Worm (Caenorhabditis elegans): ENCODE data around the gene C05C10.5.

C05C10.5 gene

DNA sequence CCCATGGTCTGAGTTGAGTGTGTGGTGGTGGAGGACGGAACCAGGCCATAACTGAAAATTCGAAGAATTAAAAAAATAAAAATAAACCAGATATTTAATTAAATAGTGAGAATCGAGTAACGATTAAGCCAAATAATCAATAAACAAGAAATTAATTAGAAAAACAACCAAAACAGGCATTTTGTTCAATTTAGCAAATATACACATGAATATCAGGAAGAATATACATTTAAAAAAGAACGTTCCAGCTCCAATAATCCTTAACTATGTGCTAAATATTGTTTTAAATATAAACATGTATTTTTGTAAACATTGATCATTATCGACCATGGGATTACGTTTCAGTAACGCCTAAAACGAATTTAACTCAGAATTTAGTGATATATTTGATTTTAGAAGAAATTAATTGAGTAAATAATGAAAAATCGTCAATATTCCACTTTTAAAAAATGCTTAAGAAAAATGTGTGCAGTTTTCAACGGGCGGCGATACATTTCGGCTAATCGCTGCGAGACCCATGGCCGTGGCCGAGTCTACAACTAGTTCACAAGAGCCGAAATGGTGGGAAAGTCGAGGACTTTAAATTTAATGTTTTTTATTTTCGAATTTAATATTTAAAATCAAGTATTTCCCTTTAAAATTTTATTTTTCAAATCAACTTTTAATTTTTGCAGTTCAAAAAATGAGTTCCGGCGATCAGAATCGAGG, 29.3 kb downstream of the C05C10.5 start, which contains the start of the genes R53.4 and psf-1 (continued):
- no peak for TF ChIP-seq gei-17 (GFP tag; optimal IDR thresholded peaks at IDR 0.05)
- no peak for TF ChIP-seq B0035.1 (tag; optimal IDR thresholded peaks at IDR 0.05)
- no peak for TF ChIP-seq nhr-120 (GFP tag; IDR thresholded peaks at IDR 0.05)
- TF ChIP-seq hlh-26 (GFP tag; conservative IDR thresholded peaks at IDR 0.05) = no peak
- TF ChIP-seq somi-1 (GFP tag; optimal IDR thresholded peaks at IDR 0.05) = no peak
- TF ChIP-seq efl-1 (GFP tag; optimal IDR thresholded peaks at IDR 0.05) = peak; percentile 46
- TF ChIP-seq K12H6.12 (tag; optimal IDR thresholded peaks at IDR 0.05) = no peak
- peak; percentile 4 for TF ChIP-seq madf-10 (tag; optimal IDR thresholded peaks at IDR 0.05)
- TF ChIP-seq ccch-3 (GFP tag; optimal IDR thresholded peaks at IDR 0.05) = no peak
- no peak for TF ChIP-seq aptf-2 (GFP tag; conservative IDR thresholded peaks at IDR 0.05)
- TF ChIP-seq ama-1 (optimal IDR thresholded peaks at IDR 0.05) = no peak
- TF ChIP-seq ama-1 (GFP tag; optimal IDR thresholded peaks at IDR 0.05) = no peak
- peak; percentile 47; the same call in 1 of the 2 replicates for TF ChIP-seq let-526 (GFP tag; IDR thresholded peaks at IDR 0.05)
- no peak for TF ChIP-seq akir-1 (GFP tag; optimal IDR thresholded peaks at IDR 0.05)
- TF ChIP-seq aptf-3 (GFP tag; IDR thresholded peaks at IDR 0.05) = no peak
- TF ChIP-seq F55B11.4 (tag; optimal IDR thresholded peaks at IDR 0.05; ENCODE audit: borderline replicate concordance, insufficient read depth) = no peak
- TF ChIP-seq ztf-3 (GFP tag; optimal IDR thresholded peaks at IDR 0.05) = no peak
- peak; percentile 23; the same call in 1 of the 2 replicates for TF ChIP-seq mcd-1 (GFP tag; IDR thresholded peaks at IDR 0.05)
- TF ChIP-seq egl-44 (GFP tag; IDR thresholded peaks at IDR 0.05) = 0 out of 2 replicates have a peak, but pooled peaks have one; percentile 15
- no peak for TF ChIP-seq F49E8.2 (tag; optimal IDR thresholded peaks at IDR 0.05; ENCODE audit: insufficient read depth)

DNA sequence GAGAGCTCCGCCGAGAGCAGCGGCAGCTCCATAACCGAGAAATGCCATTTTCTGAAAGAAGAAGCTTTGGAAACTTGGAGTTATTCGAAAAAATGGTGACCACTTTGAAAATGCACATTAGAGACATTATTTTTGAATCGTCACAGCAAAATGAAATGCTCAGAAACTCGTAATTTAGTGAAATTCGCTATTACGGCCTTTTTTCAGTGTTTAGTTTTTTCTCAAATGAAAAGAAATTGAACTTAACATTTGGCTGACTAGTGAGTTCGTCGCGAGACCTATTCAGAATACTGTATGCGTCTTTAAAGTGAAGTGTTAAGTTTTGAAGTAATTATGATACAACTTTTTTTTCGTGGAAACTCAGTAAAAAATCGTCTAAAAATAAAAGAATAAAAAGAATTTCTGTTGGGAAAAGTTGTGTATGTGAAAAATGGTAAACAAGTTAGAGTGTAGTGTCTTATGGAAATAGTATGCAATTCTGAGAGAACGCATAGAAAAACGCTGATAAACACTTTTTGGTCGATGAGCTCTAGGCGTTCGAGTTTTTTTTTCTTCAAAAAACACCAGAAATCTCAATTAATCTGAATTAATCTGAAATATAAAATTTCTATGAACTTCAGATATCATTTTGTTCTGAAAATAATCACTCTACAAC, 31.7 kb downstream of the C05C10.5 start, which contains the start of gene R53.5:
R53.5 (minus strand) TSS at position 51 of the 655 bp plus-strand sequence.
- TF ChIP-seq rec-8 (tag; optimal IDR thresholded peaks at IDR 0.05) (peak in 1 of 2 experiments; percentile 10), F37B4.10 (GFP tag; IDR thresholded peaks at IDR 0.05) (no peak), fkh-3 (tag; optimal IDR thresholded peaks at IDR 0.05) (no peak), madf-6 (GFP tag; IDR thresholded peaks at IDR 0.05) (no peak), K12H6.12 (tag; optimal IDR thresholded peaks at IDR 0.05) (peak; percentile 19), snpc-1.3 (tag; optimal IDR thresholded peaks at IDR 0.05; ENCODE audit: insufficient read depth) (peak; percentile 4), Y53F4B.3 (GFP tag; IDR thresholded peaks at IDR 0.05) (no peak), nfyb-1 (GFP tag; IDR thresholded peaks at IDR 0.05) (0 out of 2 replicates have a peak, but pooled peaks have one; percentile 10), lsy-27 (tag; optimal IDR thresholded peaks at IDR 0.05; ENCODE audit: borderline replicate concordance, insufficient read depth) (no peak), pha-4 (tag; optimal IDR thresholded peaks at IDR 0.05) (no peak), hmg-1.2 (GFP tag; IDR thresholded peaks at IDR 0.05) (peak; percentile 73)

- TF ChIP-seq nhr-80 (tag; optimal IDR thresholded peaks at IDR 0.05) = peak; percentile 70
- no peak for TF ChIP-seq C06A6.2 (GFP tag; conservative IDR thresholded peaks at IDR 0.05)
These were observed 35.4 kb downstream of the C05C10.5 start for ce11 chrII:9974210-9974609.

DNA sequence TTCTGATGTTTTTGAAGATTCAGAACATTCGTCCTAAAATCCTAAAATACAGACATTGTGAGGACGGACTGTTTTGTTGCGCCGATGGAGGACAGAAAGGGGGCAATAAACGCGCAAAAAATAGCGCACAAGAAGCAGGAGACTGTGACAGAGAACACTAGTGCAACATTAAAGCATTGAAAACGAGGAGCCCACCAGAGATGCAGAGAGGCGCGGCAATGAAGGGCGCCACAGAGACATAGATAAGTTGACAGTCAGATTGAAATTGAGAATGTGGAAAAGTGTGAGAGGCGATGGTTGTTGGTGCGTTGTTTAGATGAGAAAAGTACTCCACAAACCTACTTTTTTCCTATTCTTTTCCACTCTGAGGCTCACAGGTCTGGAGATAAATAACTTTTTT, 36.1 kb downstream of the C05C10.5 start, which contains the start of gene aakg-5:
aakg-5 (minus strand) TSS at position 159 of the 400 bp plus-strand sequence.
- TF ChIP-seq ceh-40 (GFP tag; IDR thresholded peaks at IDR 0.05) (no peak), T07F8.4 (tag; optimal IDR thresholded peaks at IDR 0.05) (no peak), snpc-4 (GFP tag; optimal IDR thresholded peaks at IDR 0.05) (no peak), snpc-4 (tag; optimal IDR thresholded peaks at IDR 0.05) (peak in 1 of 4 experiments; percentile 64), akir-1 (GFP tag; optimal IDR thresholded peaks at IDR 0.05) (no peak), egl-44 (GFP tag; IDR thresholded peaks at IDR 0.05) (no peak), unc-130 (GFP tag; optimal IDR thresholded peaks at IDR 0.05) (no peak), snpc-1.1 (tag; optimal IDR thresholded peaks at IDR 0.05; ENCODE audit: insufficient read depth) (no peak), tbp1 (GFP tag; optimal IDR thresholded peaks at IDR 0.05) (peak; percentile 35), sdz-38 (tag; optimal IDR thresholded peaks at IDR 0.05) (no peak), zfh-2 (GFP tag; conservative IDR thresholded peaks at IDR 0.05) (no peak), K12H6.12 (tag; optimal IDR thresholded peaks at IDR 0.05) (peak; percentile 62), nfya-1 (tag; optimal IDR thresholded peaks at IDR 0.05; ENCODE audit: borderline replicate concordance, insufficient read depth) (no peak), hlh-26 (GFP tag; conservative IDR thresholded peaks at IDR 0.05) (no peak)
